Worm (Caenorhabditis elegans) whole organism, young adult: ENCODE data around the gene glt-6.

Experiments used
- B0035.1 ChIP-seq: sonication (generic microtip); optimal IDR thresholded peaks from 2 replicates; lab custom pipeline; 2016; ENCODE audit warnings: missing genetic modification characterization, mild to moderate bottlenecking, missing compliant biosample characterization, missing genotype, missing genetic modification reagents
- B0336.3 ChIP-seq: fragments of 200-800 bp; sonication (Bioruptor generic); IDR thresholded peaks from 2 replicates; pipeline ENCODE4 v1.3.6; 2022; ENCODE audit warnings: missing genetic modification characterization, missing compliant biosample characterization
- D2030.7 ChIP-seq: fragments of 200-800 bp; sonication (Bioruptor generic); IDR thresholded peaks from 2 replicates; pipeline ENCODE4 v1.3.6; 2022; ENCODE audit warnings: missing genetic modification reagents, missing genetic modification characterization, missing compliant biosample characterization
- F37B4.10 ChIP-seq: fragments of 200-800 bp; sonication (Bioruptor generic); IDR thresholded peaks from 2 replicates; pipeline ENCODE4 v1.3.6; 2022; ENCODE audit warnings: missing genetic modification characterization, missing compliant biosample characterization
- F39B2.1 ChIP-seq: fragments of 200-800 bp; sonication (Bioruptor generic); IDR thresholded peaks from 2 replicates; pipeline ENCODE4 v1.3.6; 2022; ENCODE audit warnings: missing genetic modification reagents, missing genetic modification characterization, missing compliant biosample characterization
- F57C9.4 ChIP-seq: sonication (generic microtip); optimal IDR thresholded peaks from 2 replicates; lab custom pipeline; 2017; ENCODE audit warnings: mild to moderate bottlenecking, missing genetic modification characterization, missing compliant biosample characterization
- K11D2.4 ChIP-seq: fragments of 200-800 bp; sonication (Bioruptor generic); IDR thresholded peaks from 2 replicates; pipeline ENCODE4 v1.3.6; 2022; ENCODE audit warnings: missing genetic modification reagents, missing genetic modification characterization, missing compliant biosample characterization
- T26A5.8 ChIP-seq: sonication (generic microtip); optimal IDR thresholded peaks from 2 replicates; lab custom pipeline; 2016; ENCODE audit warnings: missing genetic modification characterization, missing compliant biosample characterization
- Y53F4B.3 ChIP-seq: fragments of 200-800 bp; sonication (Bioruptor generic); IDR thresholded peaks from 2 replicates; pipeline ENCODE4 v1.3.6; 2022; ENCODE audit warnings: missing genetic modification reagents, missing genetic modification characterization, missing compliant biosample characterization
- ZK185.1 ChIP-seq: sonication (generic microtip); optimal IDR thresholded peaks from 2 replicates; lab custom pipeline; 2016; ENCODE audit warnings: mild to moderate bottlenecking, missing genetic modification characterization, missing compliant biosample characterization; ENCODE audit not compliant: poor library complexity, severe bottlenecking
- akir-1 ChIP-seq: fragments of 200-800 bp; sonication (Bioruptor generic); optimal IDR thresholded peaks from 2 replicates; lab custom pipeline; 2018; ENCODE audit warnings: mild to moderate bottlenecking, missing genetic modification characterization, moderate library complexity, missing compliant biosample characterization
- aptf-3 ChIP-seq: fragments of 200-800 bp; sonication (Bioruptor generic); IDR thresholded peaks from 2 replicates; pipeline ENCODE4 v1.3.6; 2022; ENCODE audit warnings: missing genetic modification characterization, missing compliant biosample characterization
- attf-5 ChIP-seq: fragments of 200-800 bp; sonication (Bioruptor generic); optimal IDR thresholded peaks from 2 replicates; lab custom pipeline; 2018; ENCODE audit warnings: mild to moderate bottlenecking, missing genetic modification characterization, missing compliant biosample characterization
- attf-6 ChIP-seq: fragments of 200-800 bp; sonication (Bioruptor generic); IDR thresholded peaks from 2 replicates; pipeline ENCODE4 v1.3.6; 2022; ENCODE audit warnings: missing genetic modification reagents, missing genetic modification characterization, missing compliant biosample characterization
- bed-2 ChIP-seq: fragments of 200-800 bp; sonication (Bioruptor generic); IDR thresholded peaks from 2 replicates; pipeline ENCODE4 v1.3.6; 2022; ENCODE audit warnings: missing genetic modification reagents, missing genetic modification characterization, missing compliant biosample characterization
- ccch-3 ChIP-seq: fragments of 200-800 bp; sonication (Bioruptor generic); optimal IDR thresholded peaks from 2 replicates; lab custom pipeline; 2018; ENCODE audit warnings: mild to moderate bottlenecking, missing genetic modification characterization, missing compliant biosample characterization
- cebp-1 ChIP-seq, 2 experiments: fragments of 200-800 bp in 1 of 2; sonication (Bioruptor generic) in 1 of 2; sonication (generic microtip) in 1 of 2; IDR thresholded peaks in 1 of 2; optimal IDR thresholded peaks in 1 of 2; 2 replicates each; pipeline versions ENCODE4 v1.3.6 to Lab custom; 2017 to 2022; ENCODE audit warnings: missing compliant biosample characterization in 2 of 2, missing genetic modification characterization in 2 of 2, mild to moderate bottlenecking in 1 of 2, missing genetic modification reagents in 1 of 2, moderate library complexity in 1 of 2
- cebp-2 ChIP-seq: fragments of 200-800 bp; sonication (Bioruptor generic); IDR thresholded peaks from 2 replicates; pipeline ENCODE4 v1.3.6; 2022; ENCODE audit warnings: missing genetic modification characterization, missing compliant biosample characterization
- ceh-58 ChIP-seq: fragments of 200-800 bp; sonication (Bioruptor generic); IDR thresholded peaks from 2 replicates; pipeline ENCODE4 v1.3.6; 2022; ENCODE audit warnings: missing genetic modification characterization, missing compliant biosample characterization
- ceh-79 ChIP-seq: sonication (generic microtip); optimal IDR thresholded peaks from 2 replicates; lab custom pipeline; 2017; ENCODE audit warnings: mild to moderate bottlenecking, missing genetic modification characterization, missing compliant biosample characterization
- chd-7 ChIP-seq: sonication (generic microtip); optimal IDR thresholded peaks from 2 replicates; lab custom pipeline; 2016; ENCODE audit warnings: mild to moderate bottlenecking, missing genetic modification characterization, moderate library complexity, missing compliant biosample characterization
- dpl-1 ChIP-seq: fragments of 150-350 bp; optimal IDR thresholded peaks from 2 replicates; lab custom pipeline; 2014; ENCODE audit warnings: missing biosample characterization, missing genetic modification reagents, missing genetic modification characterization
- fkh-3 ChIP-seq: sonication (generic microtip); optimal IDR thresholded peaks from 2 replicates; lab custom pipeline; 2016; ENCODE audit warnings: mild to moderate bottlenecking, missing genetic modification characterization, missing compliant biosample characterization
- him-1 ChIP-seq: sonication (generic microtip); optimal IDR thresholded peaks from 2 replicates; lab custom pipeline; 2016; ENCODE audit warnings: missing genotype, missing genetic modification reagents, missing genetic modification characterization, missing compliant biosample characterization
- hlh-12 ChIP-seq: sonication (generic microtip); optimal IDR thresholded peaks from 2 replicates; lab custom pipeline; 2016; ENCODE audit warnings: missing genetic modification characterization, missing compliant biosample characterization
- hrde-1 ChIP-seq: sonication (generic microtip); optimal IDR thresholded peaks from 2 replicates; lab custom pipeline; 2016; ENCODE audit warnings: missing genetic modification characterization, mild to moderate bottlenecking, missing compliant biosample characterization, moderate library complexity, missing genotype, missing genetic modification reagents, borderline replicate concordance
- madf-10 ChIP-seq: sonication (generic microtip); optimal IDR thresholded peaks from 2 replicates; lab custom pipeline; 2016; ENCODE audit warnings: mild to moderate bottlenecking, missing genetic modification characterization, missing compliant biosample characterization
- madf-6 ChIP-seq: fragments of 200-800 bp; sonication (Bioruptor generic); IDR thresholded peaks from 2 replicates; pipeline ENCODE4 v1.3.6; 2022; ENCODE audit warnings: missing genetic modification reagents, missing genetic modification characterization, missing compliant biosample characterization
- mcd-1 ChIP-seq: fragments of 200-800 bp; sonication (Bioruptor generic); IDR thresholded peaks from 2 replicates; pipeline ENCODE4 v1.3.6; 2022; ENCODE audit warnings: missing genetic modification reagents, missing genetic modification characterization, missing compliant biosample characterization
- mxl-1 ChIP-seq: sonication (generic microtip); optimal IDR thresholded peaks from 2 replicates; lab custom pipeline; 2016; ENCODE audit warnings: missing genetic modification characterization, missing compliant biosample characterization
- nfya-2 ChIP-seq: fragments of 200-800 bp; sonication (Bioruptor generic); IDR thresholded peaks from 2 replicates; pipeline ENCODE4 v1.3.6; 2022; ENCODE audit warnings: missing genetic modification reagents, missing genetic modification characterization, missing compliant biosample characterization
- nhr-80 ChIP-seq: sonication (generic microtip); optimal IDR thresholded peaks from 2 replicates; lab custom pipeline; 2016; ENCODE audit warnings: missing genetic modification characterization, missing compliant biosample characterization
- pha-4 ChIP-seq: fragments of 150-350 bp; sonication (generic microtip); optimal IDR thresholded peaks from 2 replicates; lab custom pipeline; 2014; ENCODE audit warnings: missing biosample characterization, missing genetic modification reagents, missing genetic modification characterization
- rec-8 ChIP-seq, 2 experiments: sonication (generic microtip); optimal IDR thresholded peaks; 2 replicates each; lab custom pipeline; 2016; ENCODE audit warnings: mild to moderate bottlenecking in 2 of 2, missing genetic modification characterization in 2 of 2, missing genetic modification reagents in 2 of 2, missing genotype in 2 of 2, missing biosample characterization in 1 of 2, missing compliant biosample characterization in 1 of 2, moderate library complexity in 1 of 2
- sea-2 ChIP-seq: fragments of 200-800 bp; sonication (Bioruptor generic); IDR thresholded peaks from 2 replicates; pipeline ENCODE4 v1.3.6; 2022; ENCODE audit warnings: missing genetic modification characterization, missing compliant biosample characterization
- snpc-3.4 ChIP-seq: sonication (generic microtip); optimal IDR thresholded peaks from 2 replicates; lab custom pipeline; 2017; ENCODE audit warnings: missing genetic modification characterization, mild to moderate bottlenecking, missing compliant biosample characterization, antibody characterized with exemption, moderate library complexity, missing genotype, missing genetic modification reagents
- snpc-4 ChIP-seq, 5 experiments: fragments of 150-350 bp in 1 of 5; sonication (generic microtip) in 4 of 5; optimal IDR thresholded peaks; 2 replicates each; lab custom pipeline; 2014 to 2018; ENCODE audit warnings: missing genetic modification characterization in 5 of 5, missing biosample characterization in 3 of 5, antibody characterized with exemption in 2 of 5, mild to moderate bottlenecking in 2 of 5, missing compliant biosample characterization in 2 of 5, missing genotype in 2 of 5, moderate library complexity in 2 of 5, missing genetic modification reagents in 1 of 5
- unc-130 ChIP-seq: sonication (generic microtip); optimal IDR thresholded peaks from 2 replicates; lab custom pipeline; 2016; ENCODE audit warnings: missing genetic modification reagents, missing genetic modification characterization, missing compliant biosample characterization
- unc-62 ChIP-seq: fragments of 150-350 bp; optimal IDR thresholded peaks from 2 replicates; lab custom pipeline; 2014; ENCODE audit warnings: missing biosample characterization, missing genetic modification reagents, missing genetic modification characterization
- xnd-1 ChIP-seq: sonication (generic microtip); optimal IDR thresholded peaks from 2 replicates; lab custom pipeline; 2016; ENCODE audit warnings: missing genotype, missing genetic modification reagents, missing genetic modification characterization, missing compliant biosample characterization
- zim-3 ChIP-seq: sonication (generic microtip); optimal IDR thresholded peaks from 2 replicates; lab custom pipeline; 2017; ENCODE audit warnings: mild to moderate bottlenecking, missing genetic modification characterization, moderate library complexity, missing compliant biosample characterization
- ztf-18 ChIP-seq: sonication (generic microtip); optimal IDR thresholded peaks from 2 replicates; lab custom pipeline; 2016; ENCODE audit warnings: missing genotype, mild to moderate bottlenecking, missing genetic modification characterization, missing compliant biosample characterization
- ztf-6 ChIP-seq: fragments of 200-800 bp; sonication (Bioruptor generic); IDR thresholded peaks from 2 replicates; pipeline ENCODE4 v1.3.6; 2022; ENCODE audit warnings: missing genetic modification reagents, missing genetic modification characterization, missing compliant biosample characterization

glt-6 gene

DNA sequence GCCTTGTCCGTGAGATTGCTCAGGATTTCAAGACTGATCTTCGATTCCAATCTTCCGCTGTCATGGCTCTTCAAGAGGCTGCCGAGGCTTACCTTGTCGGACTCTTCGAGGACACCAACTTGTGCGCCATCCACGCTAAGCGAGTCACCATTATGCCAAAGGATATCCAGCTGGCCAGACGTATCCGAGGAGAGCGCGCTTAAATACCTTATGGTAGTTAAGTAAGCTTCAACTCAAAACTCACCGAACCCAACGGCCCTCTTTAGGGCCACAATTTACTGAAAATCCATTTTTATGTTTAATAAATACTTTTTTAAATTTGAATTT, 15.0 kb upstream of the glt-6 start (continued):
- TF ChIP-seq F39B2.1 (GFP tag; lab: Robert Waterston, UW) (peak; percentile 13; the same call in 1 of the 2 replicates), cebp-1 (GFP tag; IDR thresholded peaks at IDR 0.05; lab: Robert Waterston, UW) (no peak), cebp-1 (tag; optimal IDR thresholded peaks at IDR 0.05; lab: Kevin White, UChicago) (no peak), snpc-4 (GFP tag; optimal IDR thresholded peaks at IDR 0.05; lab: Kevin White, UChicago) (no peak), snpc-4 (tag; optimal IDR thresholded peaks at IDR 0.05; lab: Kevin White, UChicago) (peak in 1 of 4 experiments; percentile 75), ztf-18 (tag; lab: Kevin White, UChicago) (no peak), attf-6 (peak; percentile 63), cebp-2 (peak; percentile 75; the same call in 1 of the 2 replicates), K11D2.4 (GFP tag; lab: Robert Waterston, UW) (no peak), madf-6 (GFP tag; lab: Robert Waterston, UW) (peak; percentile 63)
- TF ChIP-seq, all 124 proteins: peak for 21

ce11 chrIV:7491464-7491863, 12.0 kb upstream of the glt-6 start, which contains the start of gene F55G1.1:
TSS of gene F55G1.1 (plus strand) at chrIV:7491764.
- TF ChIP-seq ceh-58 (no peak), dpl-1 (no peak), D2030.7 (no peak), chd-7 (tag; lab: Kevin White, UChicago) (no peak), fkh-3 (no peak), bed-2 (GFP tag; lab: Robert Waterston, UW) (no peak), sea-2 (GFP tag; lab: Robert Waterston, UW) (no peak), unc-62 (GFP tag; lab: Kevin White, UChicago) (no peak), pha-4 (no peak), hrde-1 (tag; lab: Kevin White, UChicago) (no peak)

DNA sequence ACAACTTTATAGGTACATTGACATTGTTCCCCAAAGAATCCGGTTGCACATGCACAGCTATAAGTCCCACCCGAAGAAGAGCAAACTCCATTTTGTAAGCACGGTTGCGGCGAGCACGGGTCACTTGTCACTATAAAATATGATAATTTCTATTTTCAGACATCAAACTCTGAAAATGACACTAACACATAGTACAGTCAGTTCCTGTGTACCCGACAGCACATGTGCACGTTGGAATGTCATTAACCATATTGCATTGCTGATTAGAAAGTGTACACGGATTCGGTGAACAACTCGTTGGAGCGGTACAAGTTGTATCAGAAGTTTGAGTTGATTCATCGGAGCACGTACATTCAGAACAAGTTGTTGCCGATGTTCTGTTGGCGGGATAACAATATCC, 6.2 kb upstream of the glt-6 start:
- peak; percentile 86 for TF ChIP-seq nhr-80 (tag; lab: Kevin White, UChicago)
- no peak for TF ChIP-seq B0336.3 (GFP tag; lab: Robert Waterston, UW)

- no peak for TF ChIP-seq mcd-1 (GFP tag; lab: Robert Waterston, UW)
- no peak for TF ChIP-seq aptf-3
Observed at ce11 chrIV:7497750-7498149, 5.7 kb upstream of the glt-6 start, which contains the start of gene egas-4. TSS of gene egas-4 (minus strand) at chrIV:7497850.

ce11 chrIV:7499302-7499701, 4.1 kb upstream of the glt-6 start:
- TF ChIP-seq rec-8 (tag; optimal IDR thresholded peaks at IDR 0.05; lab: Kevin White, UChicago) (peak in 1 of 2 experiments; percentile 12), ccch-3 (GFP tag; lab: Kevin White, UChicago) (no peak), attf-5 (GFP tag; lab: Kevin White, UChicago) (peak; percentile 20), Y53F4B.3 (GFP tag; lab: Robert Waterston, UW) (no peak), ZK185.1 (tag; lab: Kevin White, UChicago) (peak; percentile 7), akir-1 (GFP tag; lab: Kevin White, UChicago) (no peak), chd-7 (tag; lab: Kevin White, UChicago) (no peak), madf-10 (tag; lab: Kevin White, UChicago) (no peak), hlh-12 (tag; lab: Kevin White, UChicago) (no peak), B0035.1 (no peak), xnd-1 (tag; lab: Kevin White, UChicago) (no peak), zim-3 (no peak), nfya-2 (GFP tag; lab: Robert Waterston, UW) (no peak), ztf-6 (GFP tag; lab: Robert Waterston, UW) (no peak), him-1 (tag; lab: Kevin White, UChicago) (peak; percentile 46), snpc-3.4 (tag; lab: Kevin White, UChicago) (peak; percentile 67), T26A5.8 (tag; lab: Kevin White, UChicago) (no peak), unc-130 (GFP tag; lab: Kevin White, UChicago) (no peak), F57C9.4 (tag; lab: Kevin White, UChicago) (no peak), F37B4.10 (GFP tag; lab: Robert Waterston, UW) (no peak), ceh-79 (tag; lab: Kevin White, UChicago) (no peak), mxl-1 (tag; lab: Kevin White, UChicago) (peak; percentile 14)
